Worm (Caenorhabditis elegans) whole organism, dauer: Measurements from ENCODE around the gene clec-65.

ENCODE experiments used
- unc-62 ChIP-seq: sonication (generic microtip); optimal IDR thresholded peaks from 2 replicates; lab custom pipeline; 2017; ENCODE audit warnings: missing biosample characterization, missing genetic modification reagents, missing genetic modification characterization

Gene clec-65

ce11 chrII:12907070-12907469, 5.9 kb downstream of the clec-65 start, which contains the start of gene nspb-11:
TSS of gene nspb-11 (plus strand) at chrII:12907370.
- TF ChIP-seq unc-62: no peak

- TF ChIP-seq unc-62: no peak
Measured at ce11 chrII:12908779-12909178, 7.7 kb downstream of the clec-65 start, which contains the start of gene ddn-2. TSS of gene ddn-2 (plus strand) at chrII:12909079.

ce11 chrII:12914514-12915075, 13.5 kb downstream of the clec-65 start, which contains the start of gene F35C5.12:
TSS of gene F35C5.12 (minus strand) at chrII:12914564.
- TF ChIP-seq unc-62: no peak

- TF ChIP-seq unc-62: no peak
Measured at ce11 chrII:12918960-12919553, 17.9 kb downstream of the clec-65 start, which contains the start of the genes F58G1.2 and wago-4. TSS of gene F58G1.2 (minus strand) at chrII:12919010. TSS of gene wago-4 (plus strand) at chrII:12919551.

- no peak for TF ChIP-seq unc-62
Measured at ce11 chrII:12921478-12921877, 20.4 kb downstream of the clec-65 start.

ce11 chrII:12923225-12923624, 22.1 kb downstream of the clec-65 start:
- TF ChIP-seq unc-62: no peak

ce11 chrII:12925551-12925950, 24.4 kb downstream of the clec-65 start, which contains the start of gene F58G1.8:
TSS of gene F58G1.8 (minus strand) at chrII:12925651.
- no peak for TF ChIP-seq unc-62

ce11 chrII:12928241-12928640, 27.1 kb downstream of the clec-65 start, which contains the start of gene F58G1.3:
TSS of gene F58G1.3 (minus strand) at chrII:12928341.
- TF ChIP-seq unc-62: no peak

- no peak for TF ChIP-seq unc-62
Measured at ce11 chrII:12930138-12930537, 29.0 kb downstream of the clec-65 start.

- TF ChIP-seq unc-62: no peak
Measured at ce11 chrII:12931456-12931923, 30.4 kb downstream of the clec-65 start, which contains the start of gene dct-18. TSS of gene dct-18 (plus strand) at chrII:12931873.

ce11 chrII:12935259-12935658, 34.1 kb downstream of the clec-65 start, which contains the start of gene lips-9:
TSS of gene lips-9 (minus strand) at chrII:12935359.
- no peak for TF ChIP-seq unc-62

- TF ChIP-seq unc-62: no peak
Measured at ce11 chrII:12939161-12939560, 38.0 kb downstream of the clec-65 start.

ce11 chrII:12939801-12940200, 38.7 kb downstream of the clec-65 start, which contains the start of gene arrd-10:
TSS of gene arrd-10 (plus strand) at chrII:12940101.
- TF ChIP-seq unc-62: no peak

ce11 chrII:12942496-12942895, 41.4 kb downstream of the clec-65 start:
- no peak for TF ChIP-seq unc-62

ce11 chrII:12944587-12945126, 43.5 kb downstream of the clec-65 start:
- no peak for TF ChIP-seq unc-62

- TF ChIP-seq unc-62: no peak
Measured at ce11 chrII:12948158-12948557, 47.0 kb downstream of the clec-65 start, which contains the start of gene F58G1.7. TSS of gene F58G1.7 (minus strand) at chrII:12948258.
